Fruit fly (Drosophila melanogaster): ENCODE measurements around the gene CG42505.

CG42505 gene

dm6 chr3R:12031657-12032056 is at the start of gene CG42505, which contains the start of the genes CG31358 and CG42504:
Gene CG42505, minus strand, starts transcription at chr3R:12031757.
Gene CG31358, minus strand, starts transcription at chr3R:12031757.
Gene CG42504, minus strand, starts transcription at chr3R:12031757.
- TF ChIP-seq sima (GFP tag; optimal IDR thresholded peaks at IDR 0.05), result no peak
- no peak for TF ChIP-seq Lim3 (GFP tag; IDR thresholded peaks at IDR 0.05)
- no peak for TF ChIP-seq az2 (GFP tag; optimal IDR thresholded peaks at IDR 0.05)
- TF ChIP-seq phol (tag; optimal IDR thresholded peaks at IDR 0.05), result no peak
- no peak for TF ChIP-seq Abd-B (GFP tag; optimal IDR thresholded peaks at IDR 0.05)
- TF ChIP-seq shn (GFP tag; optimal IDR thresholded peaks at IDR 0.05), result no peak
- no peak for TF ChIP-seq CG2712 (tag; optimal IDR thresholded peaks at IDR 0.05)
- no peak for TF ChIP-seq jigr1 (GFP tag; IDR thresholded peaks at IDR 0.05)
- no peak for TF ChIP-seq tup (GFP tag; optimal IDR thresholded peaks at IDR 0.05)
- TF ChIP-seq dmrt11E (tag; optimal IDR thresholded peaks at IDR 0.05), result no peak
- TF ChIP-seq Ets97D (GFP tag; optimal IDR thresholded peaks at IDR 0.05), result no peak
- no peak for TF ChIP-seq dm (GFP tag; optimal IDR thresholded peaks at IDR 0.05)
- TF ChIP-seq CG42726 (GFP tag; IDR thresholded peaks at IDR 0.05; ENCODE audit: partially characterized antibody), result no peak
- TF ChIP-seq Atf-2 (GFP tag; optimal IDR thresholded peaks at IDR 0.05), result no peak
- no peak for TF ChIP-seq CG11398 (GFP tag; optimal IDR thresholded peaks at IDR 0.05)

dm6 chr3R:12080370-12080968 is 48.9 kb upstream of the CG42505 start:
- TF ChIP-seq CG10565 (GFP tag; optimal IDR thresholded peaks at IDR 0.05) (no peak), Nf-YC (tag; optimal IDR thresholded peaks at IDR 0.05) (no peak), CG2712 (tag; optimal IDR thresholded peaks at IDR 0.05) (no peak), CG18011 (GFP tag; optimal IDR thresholded peaks at IDR 0.05) (no peak), chinmo (GFP tag; IDR thresholded peaks at IDR 0.05; ENCODE audit: partially characterized antibody) (0 out of 4 replicates have a peak, but pooled peaks have one; percentile 21), CoRest (tag; optimal IDR thresholded peaks at IDR 0.05) (peak; percentile 18), CG14667 (GFP tag; IDR thresholded peaks at IDR 0.05) (no peak), CG2678 (tag; optimal IDR thresholded peaks at IDR 0.05) (peak; percentile 28), wdn (GFP tag; IDR thresholded peaks at IDR 0.05) (no peak), slp2 (GFP tag; optimal IDR thresholded peaks at IDR 0.05) (no peak), Hsf (GFP tag; optimal IDR thresholded peaks at IDR 0.05) (no peak), Oli (tag; optimal IDR thresholded peaks at IDR 0.05) (peak; percentile 18), row (GFP tag; IDR thresholded peaks at IDR 0.05) (0 out of 3 replicates have a peak, but pooled peaks have one; percentile 18), Hand (GFP tag; optimal IDR thresholded peaks at IDR 0.05) (no peak), Hr51 (GFP tag; optimal IDR thresholded peaks at IDR 0.05) (peak in 1 of 2 experiments; percentile 37), CG15269 (tag; optimal IDR thresholded peaks at IDR 0.05) (peak; percentile 14), CG6272 (GFP tag; IDR thresholded peaks at IDR 0.05) (no peak), Mad (GFP tag; optimal IDR thresholded peaks at IDR 0.05) (no peak), cwo (GFP tag; optimal IDR thresholded peaks at IDR 0.05) (no peak), CG13296 (GFP tag; optimal IDR thresholded peaks at IDR 0.05) (no peak), CG4404 (GFP tag; IDR thresholded peaks at IDR 0.05) (no peak), zfh1 (GFP tag; IDR thresholded peaks at IDR 0.05) (no peak), MESR4 (GFP tag; optimal IDR thresholded peaks at IDR 0.05) (no peak), CG7839 (tag; optimal IDR thresholded peaks at IDR 0.05) (peak; percentile 33), Optix (GFP tag; IDR thresholded peaks at IDR 0.05) (no peak), Rfx (GFP tag; IDR thresholded peaks at IDR 0.05) (no peak), CG17385 (GFP tag; optimal IDR thresholded peaks at IDR 0.05) (no peak), Trl (optimal IDR thresholded peaks at IDR 0.05) (peak; percentile 66 to 85), Trl (GFP tag; optimal IDR thresholded peaks at IDR 0.05) (no peak), crol (GFP tag; IDR thresholded peaks at IDR 0.05) (no peak), org-1 (GFP tag; optimal IDR thresholded peaks at IDR 0.05) (no peak), sqz (GFP tag; optimal IDR thresholded peaks at IDR 0.05) (peak; percentile 60), D19A (tag; optimal IDR thresholded peaks at IDR 0.05) (peak; percentile 83), onecut (GFP tag; IDR thresholded peaks at IDR 0.05) (no peak), dan (GFP tag; IDR thresholded peaks at IDR 0.05) (no peak), mam (GFP tag; optimal IDR thresholded peaks at IDR 0.05) (no peak)

All from whole organism, embryonic.